Worm (Caenorhabditis elegans) whole organism, L2 larva: Measurements from ENCODE around the gene F32D8.5.

Source experiments
- C34F6.9 ChIP-seq: fragments of 150-350 bp; optimal IDR thresholded peaks from 2 replicates; lab custom pipeline; 2014; ENCODE audit warnings: missing biosample characterization, missing genetic modification characterization
- F13H6.1 ChIP-seq: sonication (generic microtip); optimal IDR thresholded peaks from 2 replicates; lab custom pipeline; 2016; ENCODE audit warnings: missing genetic modification characterization, missing compliant biosample characterization
- R02D3.7 ChIP-seq: fragments of 150-350 bp; optimal IDR thresholded peaks from 2 replicates; lab custom pipeline; 2014; ENCODE audit warnings: missing biosample characterization, missing genetic modification characterization
- Y55F3AM.14 ChIP-seq: fragments of 200-800 bp; sonication (Bioruptor generic); optimal IDR thresholded peaks from 2 replicates; lab custom pipeline; 2018; ENCODE audit warnings: mild to moderate bottlenecking, missing genetic modification characterization, missing compliant biosample characterization
- aly-2 ChIP-seq: fragments of 150-350 bp; optimal IDR thresholded peaks from 2 replicates; lab custom pipeline; 2014; ENCODE audit warnings: missing biosample characterization, missing genetic modification characterization
- ama-1 ChIP-seq: fragments of 150-350 bp; optimal IDR thresholded peaks from 2 replicates; lab custom pipeline; 2018; ENCODE audit warnings: inconsistent platforms
- blmp-1 ChIP-seq: sonication (generic microtip); optimal IDR thresholded peaks from 2 replicates; lab custom pipeline; 2017; ENCODE audit warnings: missing genetic modification characterization, mild to moderate bottlenecking, missing compliant biosample characterization, antibody characterized with exemption, moderate library complexity; ENCODE audit not compliant: insufficient read depth
- crh-2 ChIP-seq: sonication (generic microtip); optimal IDR thresholded peaks from 2 replicates; lab custom pipeline; 2017; ENCODE audit warnings: missing biosample characterization, missing genetic modification characterization
- dmd-4 ChIP-seq: sonication (generic microtip); optimal IDR thresholded peaks from 2 replicates; lab custom pipeline; 2017; ENCODE audit warnings: missing biosample characterization, missing genetic modification characterization
- egl-27 ChIP-seq: sonication (generic microtip); optimal IDR thresholded peaks from 3 replicates; lab custom pipeline; 2017; ENCODE audit warnings: missing biosample characterization, missing genetic modification reagents, missing genetic modification characterization
- elt-1 ChIP-seq: fragments of 150-350 bp; optimal IDR thresholded peaks from 2 replicates; lab custom pipeline; 2014; ENCODE audit warnings: missing biosample characterization, missing genetic modification characterization
- gmeb-1 ChIP-seq: fragments of 150-350 bp; optimal IDR thresholded peaks from 2 replicates; lab custom pipeline; 2014; ENCODE audit warnings: missing biosample characterization, missing genetic modification characterization
- lin-11 ChIP-seq: fragments of 150-350 bp; sonication (generic microtip); optimal IDR thresholded peaks from 2 replicates; lab custom pipeline; 2014; ENCODE audit warnings: missing biosample characterization, missing genetic modification characterization, inconsistent platforms, mixed read lengths
- lin-39 ChIP-seq: fragments of 150-350 bp; optimal IDR thresholded peaks from 2 replicates; lab custom pipeline; 2014; ENCODE audit warnings: missing biosample characterization, missing genetic modification reagents, missing genetic modification characterization
- lsy-2 ChIP-seq, 2 experiments: fragments of 150-350 bp in 1 of 2; sonication (generic microtip) in 1 of 2; optimal IDR thresholded peaks; 2 replicates each; lab custom pipeline; 2014 to 2017; ENCODE audit warnings: missing biosample characterization in 2 of 2, missing genetic modification characterization in 2 of 2
- mab-5 ChIP-seq: fragments of 150-350 bp; optimal IDR thresholded peaks from 2 replicates; lab custom pipeline; 2014; ENCODE audit warnings: missing biosample characterization, missing genetic modification characterization
- mbf-1 ChIP-seq: sonication (generic microtip); optimal IDR thresholded peaks from 2 replicates; lab custom pipeline; 2017; ENCODE audit warnings: missing biosample characterization, missing genetic modification characterization
- mdl-1 ChIP-seq, 2 experiments: fragments of 150-350 bp in 1 of 2; sonication (generic microtip) in 1 of 2; optimal IDR thresholded peaks; 2 replicates each; lab custom pipeline; 2017; ENCODE audit warnings: missing biosample characterization in 2 of 2, missing genetic modification characterization in 2 of 2
- nhr-10 ChIP-seq: sonication (generic microtip); optimal IDR thresholded peaks from 2 replicates; lab custom pipeline; 2017; ENCODE audit warnings: missing biosample characterization, missing genetic modification characterization
- nhr-11 ChIP-seq: fragments of 150-350 bp; optimal IDR thresholded peaks from 2 replicates; lab custom pipeline; 2014; ENCODE audit warnings: missing biosample characterization, missing genetic modification characterization
- nhr-12 ChIP-seq: fragments of 150-350 bp; optimal IDR thresholded peaks from 2 replicates; lab custom pipeline; 2014; ENCODE audit warnings: missing biosample characterization, missing genetic modification characterization
- nhr-129 ChIP-seq: fragments of 150-350 bp; optimal IDR thresholded peaks from 2 replicates; lab custom pipeline; 2014; ENCODE audit warnings: missing biosample characterization, missing genetic modification characterization
- nhr-21 ChIP-seq: fragments of 150-350 bp; optimal IDR thresholded peaks from 2 replicates; lab custom pipeline; 2014; ENCODE audit warnings: missing biosample characterization, missing genetic modification characterization
- nhr-23 ChIP-seq: fragments of 150-350 bp; optimal IDR thresholded peaks from 2 replicates; lab custom pipeline; 2014; ENCODE audit warnings: missing biosample characterization, missing genetic modification reagents, missing genetic modification characterization
- nhr-25 ChIP-seq: fragments of 150-350 bp; sonication (generic microtip); optimal IDR thresholded peaks from 3 replicates; lab custom pipeline; 2014; ENCODE audit warnings: missing biosample characterization, missing genetic modification characterization
- peb-1 ChIP-seq: fragments of 150-350 bp; optimal IDR thresholded peaks from 2 replicates; lab custom pipeline; 2014; ENCODE audit warnings: missing biosample characterization, missing genetic modification characterization
- skn-1 ChIP-seq: sonication (generic microtip); optimal IDR thresholded peaks from 2 replicates; lab custom pipeline; 2017; ENCODE audit warnings: missing biosample characterization, missing genetic modification characterization
- sma-3 ChIP-seq: sonication (generic microtip); optimal IDR thresholded peaks from 2 replicates; lab custom pipeline; 2016; ENCODE audit warnings: missing genetic modification reagents, missing genetic modification characterization, missing compliant biosample characterization
- sma-9 ChIP-seq, 2 experiments: fragments of 150-350 bp in 1 of 2; sonication (generic microtip) in 1 of 2; optimal IDR thresholded peaks; 2 replicates each; lab custom pipeline; 2014 to 2016; ENCODE audit warnings: missing genetic modification characterization in 2 of 2, mild to moderate bottlenecking in 1 of 2, missing biosample characterization in 1 of 2, missing compliant biosample characterization in 1 of 2, missing genetic modification reagents in 1 of 2, moderate library complexity in 1 of 2
- unc-39 ChIP-seq: fragments of 150-350 bp; optimal IDR thresholded peaks from 2 replicates; lab custom pipeline; 2014; ENCODE audit warnings: missing biosample characterization, missing genetic modification characterization
- unc-55 ChIP-seq: fragments of 150-350 bp; sonication (generic microtip); optimal IDR thresholded peaks from 3 replicates; lab custom pipeline; 2014; ENCODE audit warnings: missing biosample characterization, missing genetic modification reagents, missing genetic modification characterization
- ztf-11 ChIP-seq: sonication (generic microtip); optimal IDR thresholded peaks from 2 replicates; lab custom pipeline; 2017; ENCODE audit warnings: missing biosample characterization, missing genetic modification characterization
- ztf-4 ChIP-seq: fragments of 150-350 bp; optimal IDR thresholded peaks from 2 replicates; lab custom pipeline; 2014; ENCODE audit warnings: missing biosample characterization, missing genetic modification characterization

F32D8.5 gene

DNA sequence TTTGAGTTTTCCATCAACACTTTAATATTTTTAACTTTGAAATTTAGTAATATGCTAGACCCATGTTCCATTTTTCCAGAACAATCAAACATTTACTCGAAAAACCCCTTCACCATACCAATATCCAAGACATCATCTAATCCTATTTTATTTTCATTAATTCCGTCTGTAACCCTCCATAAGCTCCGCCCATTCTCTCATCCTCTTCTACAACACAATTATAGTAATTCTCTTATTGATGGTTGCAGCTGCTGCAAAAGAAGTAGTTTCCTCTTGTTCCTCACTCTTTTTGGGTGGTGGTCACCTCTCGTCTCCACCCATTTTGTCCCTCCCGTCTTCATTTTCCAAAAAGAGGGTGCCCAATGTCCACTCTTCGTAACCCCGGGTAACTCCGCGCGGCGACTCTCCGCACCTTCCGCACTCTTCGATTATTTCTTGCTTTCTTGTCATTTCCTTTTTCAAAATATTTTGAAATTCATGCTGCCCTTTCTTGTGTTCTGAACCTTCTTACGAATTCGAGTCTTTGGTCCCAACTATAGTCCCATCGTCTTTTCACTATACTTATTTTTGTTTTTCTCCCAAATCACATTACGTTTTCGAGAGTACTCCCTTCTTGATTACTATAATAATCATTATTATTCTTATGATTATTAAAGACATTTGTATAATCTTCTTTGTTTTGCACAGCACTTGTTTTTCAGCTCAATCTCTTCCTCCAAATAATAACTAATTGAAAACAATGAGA is 14.3 kb upstream of the F32D8.5 start, which contains the start of gene F32D8.1:
Gene F32D8.1, plus strand, starts transcription at position 695 of the 745 bp plus-strand sequence.
- TF ChIP-seq gmeb-1 (tag; lab: Kevin White, UChicago) = no peak
- no peak for TF ChIP-seq sma-9 (GFP tag; optimal IDR thresholded peaks at IDR 0.05; lab: Kevin White, UChicago)
- TF ChIP-seq sma-9 (tag; optimal IDR thresholded peaks at IDR 0.05; lab: Kevin White, UChicago) = no peak
- TF ChIP-seq C34F6.9 (tag; lab: Kevin White, UChicago) = no peak
- TF ChIP-seq ztf-11 (tag; lab: Kevin White, UChicago) = no peak
- TF ChIP-seq mab-5 (tag; lab: Kevin White, UChicago) = no peak
- TF ChIP-seq lsy-2 (tag; optimal IDR thresholded peaks at IDR 0.05; lab: Kevin White, UChicago) = no peak
- no peak for TF ChIP-seq unc-55

DNA sequence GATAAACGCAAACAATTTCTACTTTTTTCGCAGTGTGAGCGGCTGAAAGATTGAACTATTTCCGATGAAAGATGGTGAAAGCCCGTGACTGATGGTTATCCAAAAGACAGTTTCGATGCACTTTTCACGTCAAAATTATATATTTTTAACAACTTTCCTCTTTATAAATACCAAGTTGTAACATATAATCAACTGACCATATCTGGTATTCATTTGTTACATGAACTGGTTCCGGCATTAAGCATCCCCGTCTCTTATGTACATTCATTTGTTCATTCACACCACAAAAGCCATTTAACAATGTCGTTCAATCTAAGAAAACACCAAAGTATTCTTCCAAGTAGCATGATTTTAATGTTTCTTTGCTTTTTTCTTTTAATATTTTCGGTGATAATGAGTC is 11.1 kb upstream of the F32D8.5 start, which contains the start of gene F32D8.2:
Gene F32D8.2, plus strand, starts transcription at position 301 of the 400 bp plus-strand sequence.
- TF ChIP-seq ztf-11 (tag; lab: Kevin White, UChicago) (no peak), gmeb-1 (tag; lab: Kevin White, UChicago) (no peak), nhr-129 (tag; lab: Kevin White, UChicago) (no peak), dmd-4 (tag; lab: Kevin White, UChicago) (no peak), skn-1 (tag; lab: Kevin White, UChicago) (no peak)

- TF ChIP-seq ama-1 (lab: Kevin White, UChicago) = no peak
- TF ChIP-seq nhr-21 (tag; lab: Kevin White, UChicago) = peak; percentile 39
- no peak for TF ChIP-seq dmd-4 (tag; lab: Kevin White, UChicago)
- TF ChIP-seq sma-9 (GFP tag; optimal IDR thresholded peaks at IDR 0.05; lab: Kevin White, UChicago) = peak; percentile 16
- TF ChIP-seq sma-9 (tag; optimal IDR thresholded peaks at IDR 0.05; lab: Kevin White, UChicago) = no peak
- no peak for TF ChIP-seq gmeb-1 (tag; lab: Kevin White, UChicago)
- TF ChIP-seq R02D3.7 (tag; lab: Kevin White, UChicago) = no peak
- no peak for TF ChIP-seq mdl-1 (tag; optimal IDR thresholded peaks at IDR 0.05; lab: Kevin White, UChicago)
- TF ChIP-seq egl-27 = no peak
- no peak for TF ChIP-seq nhr-11
- no peak for TF ChIP-seq C34F6.9 (tag; lab: Kevin White, UChicago)
- TF ChIP-seq nhr-12 (tag; lab: Kevin White, UChicago) = no peak
- TF ChIP-seq mbf-1 = no peak
- no peak for TF ChIP-seq peb-1 (tag; lab: Kevin White, UChicago)
- no peak for TF ChIP-seq unc-39 (tag; lab: Kevin White, UChicago)
- TF ChIP-seq nhr-129 (tag; lab: Kevin White, UChicago) = no peak
- no peak for TF ChIP-seq aly-2 (tag; lab: Kevin White, UChicago)
- no peak for TF ChIP-seq nhr-10 (tag; lab: Kevin White, UChicago)
- no peak for TF ChIP-seq lin-11
- TF ChIP-seq nhr-25 (tag; lab: Kevin White, UChicago) = peak; percentile 19
- TF ChIP-seq elt-1 (tag; lab: Kevin White, UChicago) = no peak
- TF ChIP-seq nhr-23 (tag; lab: Kevin White, UChicago) = no peak
- no peak for TF ChIP-seq mab-5 (tag; lab: Kevin White, UChicago)
- no peak for TF ChIP-seq F13H6.1
- TF ChIP-seq blmp-1 (tag; lab: Kevin White, UChicago) = peak; percentile 71
These were observed 8.2 kb upstream of the F32D8.5 start, which contains the start of gene F32D8.3 for ce11 chrV:10886405-10886887. Gene F32D8.3 (plus strand): TSS chrV:10886837.

DNA sequence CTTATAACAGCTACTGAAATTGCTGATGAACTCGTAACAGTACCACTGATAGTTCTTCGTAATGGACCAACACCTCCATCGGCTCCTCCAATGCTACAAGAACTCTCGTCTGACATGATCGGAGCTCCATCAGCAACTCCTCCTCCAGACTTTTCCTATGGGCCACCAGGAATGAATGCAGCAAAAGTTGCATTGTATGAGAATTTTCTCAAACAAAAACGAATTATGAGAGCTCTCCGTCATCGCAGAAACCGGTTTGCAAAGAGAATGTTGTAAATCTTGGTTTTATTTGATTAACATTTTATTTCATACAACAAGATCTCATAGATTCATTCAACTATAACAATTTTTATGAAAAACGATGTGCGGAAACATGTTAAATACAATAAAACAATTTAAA is 7.0 kb upstream of the F32D8.5 start:
- TF ChIP-seq nhr-23 (tag; lab: Kevin White, UChicago) (no peak), Y55F3AM.14 (GFP tag; lab: Kevin White, UChicago) (peak; percentile 83)
- TF ChIP-seq, all 48 proteins: peak for 1

DNA sequence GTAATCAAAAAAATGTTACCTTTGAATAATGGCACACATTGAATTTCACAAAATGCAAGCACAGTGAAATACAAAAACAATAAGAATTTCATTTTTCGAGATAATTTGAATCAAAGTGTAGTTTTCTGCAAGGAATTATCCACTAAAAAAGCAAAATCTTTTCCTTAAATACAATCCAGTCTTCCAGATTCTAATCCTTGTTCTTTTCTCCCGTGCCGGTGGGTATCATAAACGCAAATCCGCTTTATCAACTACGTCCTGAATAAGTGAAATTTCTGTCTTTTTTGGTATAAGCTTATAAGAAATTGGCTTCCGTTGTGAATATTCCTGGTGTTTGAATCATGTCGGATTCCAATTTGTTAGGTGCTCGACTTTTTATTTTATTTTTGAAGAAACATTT is 6.4 kb upstream of the F32D8.5 start:
- TF ChIP-seq ama-1 (lab: Kevin White, UChicago) (no peak), lin-39 (no peak), egl-27 (no peak), sma-3 (GFP tag; lab: Kevin White, UChicago) (no peak), nhr-25 (tag; lab: Kevin White, UChicago) (no peak), crh-2 (tag; lab: Kevin White, UChicago) (no peak), C34F6.9 (tag; lab: Kevin White, UChicago) (no peak), sma-9 (GFP tag; optimal IDR thresholded peaks at IDR 0.05; lab: Kevin White, UChicago) (peak; percentile 11), sma-9 (tag; optimal IDR thresholded peaks at IDR 0.05; lab: Kevin White, UChicago) (no peak), ztf-4 (tag; lab: Kevin White, UChicago) (no peak)
- TF ChIP-seq, all 48 proteins: peak for 1
